Worm (Caenorhabditis elegans) whole organism, L1 larva: ENCODE measurements around the gene C17H12.37.

Source experiments
- C04F5.9 ChIP-seq: sonication (generic microtip); optimal IDR thresholded peaks from 2 replicates; lab custom pipeline; 2016; ENCODE audit warnings: missing genetic modification characterization, missing compliant biosample characterization
- C34B4.2 ChIP-seq: sonication (generic microtip); optimal IDR thresholded peaks from 2 replicates; lab custom pipeline; 2017; ENCODE audit warnings: mild to moderate bottlenecking, missing genetic modification characterization, missing compliant biosample characterization
- alr-1 ChIP-seq: fragments of 200-800 bp; sonication (Bioruptor generic); optimal IDR thresholded peaks from 2 replicates; lab custom pipeline; 2018; ENCODE audit warnings: borderline replicate concordance, mild to moderate bottlenecking, missing genetic modification characterization, missing compliant biosample characterization
- aly-2 ChIP-seq: fragments of 150-350 bp; optimal IDR thresholded peaks from 2 replicates; lab custom pipeline; 2014; ENCODE audit warnings: missing biosample characterization, missing genetic modification characterization
- ama-1 ChIP-seq: fragments of 150-350 bp; optimal IDR thresholded peaks from 2 replicates; lab custom pipeline; 2014
- blmp-1 ChIP-seq: fragments of 150-350 bp; optimal IDR thresholded peaks from 2 replicates; lab custom pipeline; 2014; ENCODE audit warnings: missing biosample characterization, missing genetic modification characterization
- ceh-63 ChIP-seq: fragments of 200-800 bp; sonication (Bioruptor generic); optimal IDR thresholded peaks from 2 replicates; lab custom pipeline; 2018; ENCODE audit warnings: mild to moderate bottlenecking, missing genetic modification characterization, missing compliant biosample characterization
- ceh-8 ChIP-seq: fragments of 200-800 bp; sonication (Bioruptor generic); optimal IDR thresholded peaks from 2 replicates; lab custom pipeline; 2018; ENCODE audit warnings: mild to moderate bottlenecking, missing genetic modification characterization, moderate library complexity, missing compliant biosample characterization
- ceh-82 ChIP-seq, 3 experiments: fragments of 150-350 bp in 1 of 3; sonication (generic microtip) in 2 of 3; optimal IDR thresholded peaks; 2 replicates each; lab custom pipeline; 2014 to 2017; ENCODE audit warnings: missing biosample characterization in 3 of 3, missing genetic modification characterization in 3 of 3
- ceh-88 ChIP-seq: fragments of 200-800 bp; sonication (Bioruptor generic); IDR thresholded peaks from 2 replicates; pipeline ENCODE4 v1.3.6; 2022; ENCODE audit warnings: missing genetic modification characterization, missing compliant biosample characterization
- ces-1 ChIP-seq: fragments of 150-350 bp; optimal IDR thresholded peaks from 2 replicates; lab custom pipeline; 2014; ENCODE audit warnings: missing biosample characterization, missing genetic modification reagents, missing genetic modification characterization
- dsc-1 ChIP-seq: sonication (generic microtip); optimal IDR thresholded peaks from 2 replicates; lab custom pipeline; 2016; ENCODE audit warnings: mild to moderate bottlenecking, missing genetic modification characterization, missing compliant biosample characterization
- efl-1 ChIP-seq, 4 experiments: fragments of 150-350 bp; optimal IDR thresholded peaks in 3 of 4; peaks in 1 of 4; 1 replicate in 1 of 4; 2 replicates in 3 of 4; lab custom pipeline; 2014; ENCODE audit warnings: missing biosample characterization in 2 of 4, missing genetic modification characterization in 2 of 4, missing genetic modification reagents in 2 of 4
- efl-3 ChIP-seq: fragments of 200-800 bp; sonication (Bioruptor generic); optimal IDR thresholded peaks from 2 replicates; lab custom pipeline; 2018; ENCODE audit warnings: mild to moderate bottlenecking, missing genetic modification characterization, missing compliant biosample characterization
- egl-27 ChIP-seq, 2 experiments: fragments of 150-350 bp in 1 of 2; sonication (generic microtip); optimal IDR thresholded peaks; 3 replicates each; lab custom pipeline; 2017 to 2018; ENCODE audit warnings: missing biosample characterization in 2 of 2, missing genetic modification characterization in 2 of 2, missing genetic modification reagents in 2 of 2
- elt-3 ChIP-seq, 6 experiments: fragments of 150-350 bp in 1 of 6; sonication (generic microtip); optimal IDR thresholded peaks; 2 replicates each; lab custom pipeline; 2017 to 2018; ENCODE audit warnings: missing biosample characterization in 6 of 6, missing genetic modification characterization in 6 of 6, inconsistent platforms in 1 of 6
- fkh-10 ChIP-seq: sonication (generic microtip); optimal IDR thresholded peaks from 2 replicates; lab custom pipeline; 2017; ENCODE audit warnings: missing biosample characterization, missing genetic modification reagents, missing genetic modification characterization
- fkh-4 ChIP-seq: sonication (generic microtip); optimal IDR thresholded peaks from 2 replicates; lab custom pipeline; 2016; ENCODE audit warnings: missing compliant biosample characterization, missing genetic modification characterization, borderline replicate concordance
- fkh-8 ChIP-seq: sonication (generic microtip); optimal IDR thresholded peaks from 2 replicates; lab custom pipeline; 2016; ENCODE audit warnings: mild to moderate bottlenecking, missing genetic modification characterization, missing compliant biosample characterization
- hlh-17 ChIP-seq: fragments of 200-800 bp; sonication (Bioruptor generic); optimal IDR thresholded peaks from 2 replicates; lab custom pipeline; 2018; ENCODE audit warnings: missing genetic modification characterization, mild to moderate bottlenecking, missing compliant biosample characterization, moderate library complexity, borderline replicate concordance
- hlh-4 ChIP-seq: sonication (generic microtip); optimal IDR thresholded peaks from 2 replicates; lab custom pipeline; 2016; ENCODE audit warnings: mild to moderate bottlenecking, missing genetic modification characterization, missing compliant biosample characterization
- isw-1 ChIP-seq: fragments of 200-800 bp; sonication (Bioruptor generic); IDR thresholded peaks from 2 replicates; pipeline ENCODE4 v1.3.6; 2022; ENCODE audit warnings: missing genetic modification characterization, missing compliant biosample characterization
- jun-1 ChIP-seq: fragments of 150-350 bp; optimal IDR thresholded peaks from 2 replicates; lab custom pipeline; 2014; ENCODE audit warnings: missing biosample characterization, missing genetic modification reagents, missing genetic modification characterization
- lin-14 ChIP-seq: fragments of 200-800 bp; sonication (Bioruptor generic); optimal IDR thresholded peaks from 2 replicates; lab custom pipeline; 2018; ENCODE audit warnings: mild to moderate bottlenecking, missing genetic modification characterization, moderate library complexity, missing compliant biosample characterization
- lir-3 ChIP-seq: sonication (generic microtip); optimal IDR thresholded peaks from 2 replicates; lab custom pipeline; 2016; ENCODE audit warnings: mild to moderate bottlenecking, missing genetic modification characterization, moderate library complexity, missing compliant biosample characterization; ENCODE audit not compliant: poor library complexity
- lsy-2 ChIP-seq, 2 experiments: fragments of 150-350 bp; optimal IDR thresholded peaks; 2 replicates each; lab custom pipeline; 2014; ENCODE audit warnings: missing biosample characterization in 2 of 2, missing genetic modification characterization in 2 of 2
- mdl-1 ChIP-seq, 2 experiments: fragments of 150-350 bp; optimal IDR thresholded peaks; 2 replicates each; lab custom pipeline; 2014 to 2017; ENCODE audit warnings: missing biosample characterization in 2 of 2, missing genetic modification characterization in 2 of 2, inconsistent platforms in 1 of 2
- mef-2 ChIP-seq: fragments of 150-350 bp; optimal IDR thresholded peaks from 2 replicates; lab custom pipeline; 2014; ENCODE audit warnings: missing biosample characterization, missing genetic modification characterization
- nhr-12 ChIP-seq: sonication (generic microtip); optimal IDR thresholded peaks from 2 replicates; lab custom pipeline; 2017; ENCODE audit warnings: missing biosample characterization, missing genetic modification characterization
- nhr-20 ChIP-seq: sonication (generic microtip); optimal IDR thresholded peaks from 2 replicates; lab custom pipeline; 2016; ENCODE audit warnings: mild to moderate bottlenecking, missing genetic modification characterization, missing compliant biosample characterization
- nhr-71 ChIP-seq: sonication (generic microtip); optimal IDR thresholded peaks from 2 replicates; lab custom pipeline; 2016; ENCODE audit warnings: mild to moderate bottlenecking, missing genetic modification characterization, moderate library complexity, missing compliant biosample characterization
- nhr-76 ChIP-seq: sonication (generic microtip); optimal IDR thresholded peaks from 2 replicates; lab custom pipeline; 2017; ENCODE audit warnings: missing biosample characterization, missing genetic modification characterization
- nhr-84 ChIP-seq: sonication (generic microtip); optimal IDR thresholded peaks from 2 replicates; lab custom pipeline; 2017; ENCODE audit warnings: missing biosample characterization, missing genetic modification characterization
- nhr-85 ChIP-seq: sonication (generic microtip); peaks from one replicate; lab custom pipeline; 2016; ENCODE audit warnings: missing genetic modification characterization, inconsistent platforms, missing compliant biosample characterization
- pax-3 ChIP-seq: fragments of 200-800 bp; sonication (Bioruptor generic); optimal IDR thresholded peaks from 2 replicates; lab custom pipeline; 2018; ENCODE audit warnings: mild to moderate bottlenecking, missing genetic modification characterization, moderate library complexity, missing compliant biosample characterization
- rnt-1 ChIP-seq: sonication (generic microtip); optimal IDR thresholded peaks from 2 replicates; lab custom pipeline; 2016; ENCODE audit warnings: mild to moderate bottlenecking, missing genetic modification characterization, moderate library complexity, missing compliant biosample characterization
- snpc-4 ChIP-seq: fragments of 150-350 bp; optimal IDR thresholded peaks from 2 replicates; lab custom pipeline; 2014; ENCODE audit warnings: missing biosample characterization, missing genetic modification characterization
- snu-23 ChIP-seq: sonication (generic microtip); optimal IDR thresholded peaks from 2 replicates; lab custom pipeline; 2016; ENCODE audit warnings: missing genetic modification characterization, missing compliant biosample characterization
- sox-4 ChIP-seq: sonication (generic microtip); optimal IDR thresholded peaks from 2 replicates; lab custom pipeline; 2016; ENCODE audit warnings: missing genetic modification characterization, missing compliant biosample characterization
- sptf-1 ChIP-seq: fragments of 150-350 bp; optimal IDR thresholded peaks from 2 replicates; lab custom pipeline; 2014; ENCODE audit warnings: missing biosample characterization, missing genetic modification characterization
- sup-37 ChIP-seq: fragments of 200-800 bp; sonication (Bioruptor generic); optimal IDR thresholded peaks from 2 replicates; lab custom pipeline; 2018; ENCODE audit warnings: mild to moderate bottlenecking, missing genetic modification characterization, missing compliant biosample characterization
- swsn-7 ChIP-seq: sonication (generic microtip); optimal IDR thresholded peaks from 2 replicates; lab custom pipeline; 2016; ENCODE audit warnings: missing genetic modification characterization, missing compliant biosample characterization
- tlp-1 ChIP-seq: fragments of 150-350 bp; optimal IDR thresholded peaks from 2 replicates; lab custom pipeline; 2014; ENCODE audit warnings: missing biosample characterization, missing genetic modification characterization
- unc-30 ChIP-seq: sonication (generic microtip); optimal IDR thresholded peaks from 2 replicates; lab custom pipeline; 2017; ENCODE audit warnings: missing biosample characterization, missing genetic modification characterization
- unc-86 ChIP-seq: sonication (generic microtip); optimal IDR thresholded peaks from 2 replicates; lab custom pipeline; 2016; ENCODE audit warnings: missing genetic modification characterization, missing compliant biosample characterization
- unc-98 ChIP-seq: fragments of 200-800 bp; sonication (Bioruptor generic); IDR thresholded peaks from 2 replicates; pipeline ENCODE4 v1.3.6; 2022; ENCODE audit warnings: missing genetic modification characterization, missing compliant biosample characterization
- zag-1 ChIP-seq: fragments of 150-350 bp; optimal IDR thresholded peaks from 2 replicates; lab custom pipeline; 2014; ENCODE audit warnings: missing biosample characterization, missing genetic modification characterization
- zip-4 ChIP-seq: fragments of 200-800 bp; sonication (Bioruptor generic); optimal IDR thresholded peaks from 2 replicates; lab custom pipeline; 2018; ENCODE audit warnings: mild to moderate bottlenecking, missing genetic modification characterization, moderate library complexity, missing compliant biosample characterization
- ztf-4 ChIP-seq: fragments of 150-350 bp; optimal IDR thresholded peaks from 2 replicates; lab custom pipeline; 2014; ENCODE audit warnings: missing biosample characterization, missing genetic modification characterization

C17H12.37 gene

DNA sequence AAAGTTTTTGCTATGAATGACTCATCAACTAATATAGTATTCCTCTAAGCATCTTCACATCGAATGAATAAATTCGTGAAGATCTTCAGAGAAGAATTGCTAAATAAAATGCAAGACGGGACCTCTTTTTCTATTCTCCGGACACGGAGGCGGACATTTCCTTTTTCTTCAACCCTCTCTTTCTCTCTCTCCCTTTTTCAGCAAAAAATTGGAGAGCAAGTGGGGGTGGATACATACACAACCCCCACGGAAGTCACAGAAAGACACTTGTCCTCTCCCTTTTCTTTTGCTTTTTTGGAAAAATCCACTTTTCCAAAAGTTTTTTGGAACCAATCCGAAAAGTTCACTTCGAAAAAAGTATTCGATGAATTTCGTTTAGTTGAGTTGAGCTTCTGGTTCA lies 29.8 kb downstream of the C17H12.37 start:
- no peak for TF ChIP-seq pax-3
- no peak for TF ChIP-seq aly-2 (tag; lab: Kevin White, UChicago)
- TF ChIP-seq ces-1 (GFP tag; lab: Kevin White, UChicago) = peak; percentile 28
- TF ChIP-seq unc-86 (tag; lab: Kevin White, UChicago) = peak; percentile 50
- TF ChIP-seq nhr-85 (tag; lab: Kevin White, UChicago) = no peak
- no peak for TF ChIP-seq nhr-12 (tag; lab: Kevin White, UChicago)
- TF ChIP-seq ama-1 (lab: Kevin White, UChicago) = no peak
- TF ChIP-seq tlp-1 (tag; lab: Kevin White, UChicago) = no peak
- TF ChIP-seq isw-1 (GFP tag; lab: Robert Waterston, UW) = peak; percentile 10; the same call in 1 of the 2 replicates
- TF ChIP-seq sptf-1 (tag; lab: Kevin White, UChicago) = no peak
- TF ChIP-seq fkh-4 (tag; lab: Kevin White, UChicago) = no peak
- TF ChIP-seq fkh-10 = peak; percentile 86
- TF ChIP-seq efl-3 (GFP tag; lab: Kevin White, UChicago) = no peak
- no peak for TF ChIP-seq nhr-20 (tag; lab: Kevin White, UChicago)
- no peak for TF ChIP-seq egl-27 (tag; optimal IDR thresholded peaks at IDR 0.05; lab: Kevin White, UChicago)
- no peak for TF ChIP-seq sup-37 (GFP tag; lab: Kevin White, UChicago)
- TF ChIP-seq lin-14 = peak; percentile 83
- peak in 1 of 2 experiments; percentile 19 for TF ChIP-seq lsy-2 (tag; optimal IDR thresholded peaks at IDR 0.05; lab: Kevin White, UChicago)
- TF ChIP-seq ceh-82 (tag; optimal IDR thresholded peaks at IDR 0.05; lab: Kevin White, UChicago) = peak in 1 of 3 experiments; percentile 29
- peak; percentile 10 for TF ChIP-seq nhr-71
- TF ChIP-seq, all 84 proteins: peak for 8

- peak in 1 of 2 experiments; percentile 33 for TF ChIP-seq lsy-2 (tag; optimal IDR thresholded peaks at IDR 0.05; lab: Kevin White, UChicago)
- TF ChIP-seq nhr-76 (tag; lab: Kevin White, UChicago) = no peak
- TF ChIP-seq ceh-8 (GFP tag; lab: Kevin White, UChicago) = no peak
- no peak for TF ChIP-seq isw-1 (GFP tag; lab: Robert Waterston, UW)
- TF ChIP-seq C34B4.2 (tag; lab: Kevin White, UChicago) = no peak
- no peak for TF ChIP-seq lir-3 (tag; lab: Kevin White, UChicago)
- TF ChIP-seq elt-3 (tag; optimal IDR thresholded peaks at IDR 0.05; lab: Kevin White, UChicago) = no peak
- peak; percentile 46 for TF ChIP-seq rnt-1 (tag; lab: Kevin White, UChicago)
- TF ChIP-seq fkh-8 (tag; lab: Kevin White, UChicago) = no peak
- no peak for TF ChIP-seq swsn-7
- TF ChIP-seq egl-27 (tag; optimal IDR thresholded peaks at IDR 0.05; lab: Kevin White, UChicago) = no peak
- no peak for TF ChIP-seq C04F5.9 (tag; lab: Kevin White, UChicago)
- no peak for TF ChIP-seq mef-2 (tag; lab: Kevin White, UChicago)
- TF ChIP-seq efl-1 (optimal IDR thresholded peaks at IDR 0.05; lab: Kevin White, UChicago) = no peak
- TF ChIP-seq efl-1 (GFP tag; optimal IDR thresholded peaks at IDR 0.05 in 1 of 2; lab: Kevin White, UChicago) = peak in 1 of 2 experiments; percentile 76
- TF ChIP-seq nhr-71 = peak; percentile 43
- TF ChIP-seq tlp-1 (tag; lab: Kevin White, UChicago) = no peak
- no peak for TF ChIP-seq zag-1
- no peak for TF ChIP-seq hlh-17 (GFP tag; lab: Kevin White, UChicago)
- TF ChIP-seq snu-23 (GFP tag; lab: Kevin White, UChicago) = no peak
- no peak for TF ChIP-seq ama-1 (lab: Kevin White, UChicago)
- no peak for TF ChIP-seq pax-3
- TF ChIP-seq unc-30 (tag; lab: Kevin White, UChicago) = no peak
- TF ChIP-seq ztf-4 = no peak
- TF ChIP-seq efl-3 (GFP tag; lab: Kevin White, UChicago) = no peak
- TF ChIP-seq ceh-82 (tag; optimal IDR thresholded peaks at IDR 0.05; lab: Kevin White, UChicago) = no peak
- no peak for TF ChIP-seq aly-2 (tag; lab: Kevin White, UChicago)
- no peak for TF ChIP-seq nhr-84 (tag; lab: Kevin White, UChicago)
- TF ChIP-seq hlh-4 (tag; lab: Kevin White, UChicago) = no peak
- peak; percentile 84 for TF ChIP-seq lin-14
- no peak for TF ChIP-seq jun-1 (tag; lab: Kevin White, UChicago)
- TF ChIP-seq zip-4 (GFP tag; lab: Kevin White, UChicago) = no peak
- no peak for TF ChIP-seq ceh-63
- no peak for TF ChIP-seq sox-4 (tag; lab: Kevin White, UChicago)
- TF ChIP-seq dsc-1 = peak; percentile 35
- no peak for TF ChIP-seq unc-98 (GFP tag; lab: Robert Waterston, UW)
- no peak for TF ChIP-seq mdl-1 (tag; optimal IDR thresholded peaks at IDR 0.05; lab: Kevin White, UChicago)
- no peak for TF ChIP-seq ceh-88
- TF ChIP-seq alr-1 (tag; lab: Kevin White, UChicago) = no peak
- TF ChIP-seq blmp-1 (tag; lab: Kevin White, UChicago) = no peak
- no peak for TF ChIP-seq sup-37 (GFP tag; lab: Kevin White, UChicago)
- TF ChIP-seq snpc-4 = no peak
These were observed 31.9 kb downstream of the C17H12.37 start for ce11 chrIV:6836769-6837168.
